Worm (Caenorhabditis elegans) whole organism, mixed stage, embryonic: ENCODE data around the gene W03F8.4.

ENCODE experiments used
- M03D4.4 ChIP-seq: sonication (generic microtip); optimal IDR thresholded peaks from 2 replicates; lab custom pipeline; 2017; ENCODE audit warnings: mild to moderate bottlenecking, missing genetic modification characterization, missing compliant biosample characterization
- bed-3 ChIP-seq: fragments of 200-800 bp; sonication (Bioruptor generic); optimal IDR thresholded peaks from 3 replicates; lab custom pipeline; 2018; ENCODE audit warnings: mild to moderate bottlenecking, missing genetic modification characterization, moderate library complexity, missing compliant biosample characterization
- blmp-1 ChIP-seq: fragments of 150-350 bp; optimal IDR thresholded peaks from 2 replicates; lab custom pipeline; 2014; ENCODE audit warnings: missing biosample characterization, missing genetic modification characterization
- ceh-39 ChIP-seq: fragments of 150-350 bp; optimal IDR thresholded peaks from 2 replicates; lab custom pipeline; 2014; ENCODE audit warnings: missing biosample characterization, missing genetic modification characterization
- ceh-43 ChIP-seq: fragments of 200-800 bp; sonication (Bioruptor generic); optimal IDR thresholded peaks from 2 replicates; lab custom pipeline; 2018; ENCODE audit warnings: mild to moderate bottlenecking, missing genetic modification characterization, moderate library complexity, missing compliant biosample characterization
- ceh-83 ChIP-seq: fragments of 200-800 bp; sonication (Bioruptor generic); optimal IDR thresholded peaks from 2 replicates; lab custom pipeline; 2018; ENCODE audit warnings: mild to moderate bottlenecking, missing genetic modification characterization, missing compliant biosample characterization
- ces-1 ChIP-seq: fragments of 150-350 bp; optimal IDR thresholded peaks from 2 replicates; lab custom pipeline; 2014; ENCODE audit warnings: missing biosample characterization, missing genetic modification reagents, missing genetic modification characterization
- cnd-1 ChIP-seq: fragments of 200-800 bp; sonication (Bioruptor generic); optimal IDR thresholded peaks from 2 replicates; lab custom pipeline; 2018; ENCODE audit warnings: mild to moderate bottlenecking, missing genetic modification characterization, missing compliant biosample characterization
- drap-1 ChIP-seq: fragments of 200-800 bp; sonication (Bioruptor generic); optimal IDR thresholded peaks from 3 replicates; lab custom pipeline; 2018; ENCODE audit warnings: mild to moderate bottlenecking, missing genetic modification characterization, missing compliant biosample characterization
- elt-1 ChIP-seq: sonication (generic microtip); optimal IDR thresholded peaks from 2 replicates; lab custom pipeline; 2017; ENCODE audit warnings: missing genetic modification characterization, mild to moderate bottlenecking, missing compliant biosample characterization, antibody characterized with exemption, moderate library complexity, borderline replicate concordance; ENCODE audit not compliant: insufficient read depth
- elt-3 ChIP-seq: fragments of 150-350 bp; optimal IDR thresholded peaks from 2 replicates; lab custom pipeline; 2014; ENCODE audit warnings: missing biosample characterization, missing genetic modification characterization
- flh-1 ChIP-seq: fragments of 200-800 bp; sonication (Bioruptor generic); optimal IDR thresholded peaks from 2 replicates; lab custom pipeline; 2018; ENCODE audit warnings: mild to moderate bottlenecking, missing genetic modification characterization, moderate library complexity, missing compliant biosample characterization
- ham-2 ChIP-seq: fragments of 200-800 bp; sonication (Bioruptor generic); optimal IDR thresholded peaks from 2 replicates; lab custom pipeline; 2018; ENCODE audit warnings: mild to moderate bottlenecking, missing genetic modification characterization, missing compliant biosample characterization
- hlh-1 ChIP-seq: fragments of 150-350 bp; optimal IDR thresholded peaks from 2 replicates; lab custom pipeline; 2014; ENCODE audit warnings: missing biosample characterization, missing genetic modification reagents, missing genetic modification characterization
- lin-13 ChIP-seq: fragments of 150-350 bp; optimal IDR thresholded peaks from 2 replicates; lab custom pipeline; 2014; ENCODE audit warnings: missing biosample characterization, missing genetic modification characterization
- lin-32 ChIP-seq: fragments of 200-800 bp; sonication (Bioruptor generic); optimal IDR thresholded peaks from 2 replicates; lab custom pipeline; 2018; ENCODE audit warnings: mild to moderate bottlenecking, missing genetic modification characterization, missing compliant biosample characterization
- lsy-2 ChIP-seq: fragments of 150-350 bp; optimal IDR thresholded peaks from 2 replicates; lab custom pipeline; 2014; ENCODE audit warnings: missing biosample characterization, missing genetic modification characterization
- mab-5 ChIP-seq: fragments of 150-350 bp; optimal IDR thresholded peaks from 2 replicates; lab custom pipeline; 2014; ENCODE audit warnings: missing biosample characterization, missing genetic modification characterization
- mep-1 ChIP-seq: fragments of 150-350 bp; optimal IDR thresholded peaks from 2 replicates; lab custom pipeline; 2017; ENCODE audit warnings: missing biosample characterization, missing genetic modification reagents, missing genetic modification characterization, inconsistent platforms
- mls-2 ChIP-seq: sonication (generic microtip); optimal IDR thresholded peaks from 2 replicates; lab custom pipeline; 2016; ENCODE audit warnings: mild to moderate bottlenecking, missing genetic modification characterization, moderate library complexity, missing compliant biosample characterization
- nhr-12 ChIP-seq: fragments of 150-350 bp; optimal IDR thresholded peaks from 2 replicates; lab custom pipeline; 2014; ENCODE audit warnings: missing biosample characterization, missing genetic modification characterization
- nhr-2 ChIP-seq: fragments of 150-350 bp; optimal IDR thresholded peaks from 2 replicates; lab custom pipeline; 2014; ENCODE audit warnings: missing biosample characterization, missing genetic modification characterization
- nhr-237 ChIP-seq: fragments of 150-350 bp; optimal IDR thresholded peaks from 2 replicates; lab custom pipeline; 2014; ENCODE audit warnings: missing biosample characterization, missing genetic modification characterization
- nhr-28 ChIP-seq: fragments of 150-350 bp; optimal IDR thresholded peaks from 2 replicates; lab custom pipeline; 2014; ENCODE audit warnings: missing biosample characterization, missing genetic modification characterization
- nhr-76 ChIP-seq: sonication (generic microtip); optimal IDR thresholded peaks from 2 replicates; lab custom pipeline; 2017; ENCODE audit warnings: missing biosample characterization, missing genetic modification characterization
- pha-4 ChIP-seq: fragments of 150-350 bp; optimal IDR thresholded peaks from 2 replicates; lab custom pipeline; 2018; ENCODE audit warnings: missing biosample characterization, missing genetic modification reagents, missing genetic modification characterization
- sem-2 ChIP-seq: fragments of 200-800 bp; sonication (Bioruptor generic); optimal IDR thresholded peaks from 2 replicates; lab custom pipeline; 2018; ENCODE audit warnings: mild to moderate bottlenecking, missing genetic modification characterization, missing compliant biosample characterization
- snpc-4 ChIP-seq: fragments of 150-350 bp; optimal IDR thresholded peaks from 2 replicates; lab custom pipeline; 2014; ENCODE audit warnings: missing biosample characterization, missing genetic modification characterization
- sptf-1 ChIP-seq: sonication (generic microtip); optimal IDR thresholded peaks from 2 replicates; lab custom pipeline; 2017; ENCODE audit warnings: mild to moderate bottlenecking, missing genetic modification characterization, moderate library complexity, missing compliant biosample characterization
- tbx-8 ChIP-seq: fragments of 200-800 bp; sonication (Bioruptor generic); optimal IDR thresholded peaks from 2 replicates; lab custom pipeline; 2018; ENCODE audit warnings: mild to moderate bottlenecking, missing genetic modification characterization, moderate library complexity, missing compliant biosample characterization
- unc-120 ChIP-seq: sonication (generic microtip); optimal IDR thresholded peaks from 2 replicates; lab custom pipeline; 2017; ENCODE audit warnings: missing genetic modification characterization, missing compliant biosample characterization; ENCODE audit not compliant: poor library complexity, severe bottlenecking
- unc-39 ChIP-seq: fragments of 150-350 bp; optimal IDR thresholded peaks from 2 replicates; lab custom pipeline; 2014; ENCODE audit warnings: missing biosample characterization, missing genetic modification characterization
- unc-62 ChIP-seq: fragments of 150-350 bp; optimal IDR thresholded peaks from 2 replicates; lab custom pipeline; 2014; ENCODE audit warnings: missing biosample characterization, missing genetic modification reagents, missing genetic modification characterization
- zip-8 ChIP-seq: fragments of 150-350 bp; optimal IDR thresholded peaks from 2 replicates; lab custom pipeline; 2014; ENCODE audit warnings: missing biosample characterization, missing genetic modification characterization
- ztf-11 ChIP-seq: fragments of 150-350 bp; optimal IDR thresholded peaks from 2 replicates; lab custom pipeline; 2014; ENCODE audit warnings: missing biosample characterization, missing genetic modification characterization

Gene W03F8.4

DNA sequence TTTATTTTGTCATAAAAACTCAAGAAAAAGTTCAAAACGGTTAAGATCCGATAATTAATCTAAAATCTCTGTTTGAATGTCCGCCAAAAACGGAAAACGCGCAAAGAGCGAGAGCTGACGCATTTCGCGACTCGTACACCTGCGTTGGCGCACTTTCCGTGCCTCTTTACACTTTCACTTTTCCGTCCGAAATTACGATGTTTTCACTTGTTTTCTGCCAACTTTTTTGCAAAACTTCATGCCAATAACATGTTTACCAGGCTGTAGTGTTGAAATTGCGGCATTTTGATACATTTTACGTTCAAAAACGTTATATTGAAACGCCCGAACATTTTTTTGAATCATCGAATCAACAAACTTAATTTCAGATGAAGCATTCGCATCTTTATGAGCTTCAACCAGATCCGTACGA is at the start of gene W03F8.4:
Gene W03F8.4, plus strand, starts transcription at position 369 of the 412 bp plus-strand sequence.
- peak; percentile 68 for TF ChIP-seq tbx-8 (GFP tag; lab: Kevin White, UChicago)
- TF ChIP-seq snpc-4 (tag; lab: Kevin White, UChicago) = no peak
- no peak for TF ChIP-seq nhr-12 (tag; lab: Kevin White, UChicago)
- peak; percentile 62 for TF ChIP-seq ces-1 (GFP tag; lab: Kevin White, UChicago)
- TF ChIP-seq mls-2 (tag; lab: Kevin White, UChicago) = peak; percentile 68
- TF ChIP-seq ceh-43 (GFP tag; lab: Kevin White, UChicago) = peak; percentile 45
- peak; percentile 96 for TF ChIP-seq blmp-1 (tag; lab: Kevin White, UChicago)
- TF ChIP-seq elt-3 (tag; lab: Kevin White, UChicago) = no peak
- TF ChIP-seq nhr-237 = peak; percentile 87
- peak; percentile 51 for TF ChIP-seq unc-62 (GFP tag; lab: Kevin White, UChicago)
- no peak for TF ChIP-seq zip-8 (tag; lab: Kevin White, UChicago)
- TF ChIP-seq nhr-28 (tag; lab: Kevin White, UChicago) = no peak
- peak; percentile 79 for TF ChIP-seq sptf-1 (tag; lab: Kevin White, UChicago)
- TF ChIP-seq mab-5 (tag; lab: Kevin White, UChicago) = peak; percentile 4
- no peak for TF ChIP-seq elt-1 (tag; lab: Kevin White, UChicago)
- peak; percentile 94 for TF ChIP-seq lin-13 (tag; lab: Kevin White, UChicago)
- no peak for TF ChIP-seq lin-32 (GFP tag; lab: Kevin White, UChicago)
- TF ChIP-seq hlh-1 (tag; lab: Kevin White, UChicago) = peak; percentile 28
- TF ChIP-seq unc-120 (tag; lab: Kevin White, UChicago) = peak; percentile 87
- peak; percentile 75 for TF ChIP-seq drap-1 (GFP tag; lab: Kevin White, UChicago)
- TF ChIP-seq nhr-2 (tag; lab: Kevin White, UChicago) = no peak
- TF ChIP-seq ztf-11 (tag; lab: Kevin White, UChicago) = peak; percentile 13
- TF ChIP-seq nhr-76 (tag; lab: Kevin White, UChicago) = no peak
- peak; percentile 12 for TF ChIP-seq unc-39 (tag; lab: Kevin White, UChicago)
- TF ChIP-seq M03D4.4 (tag; lab: Kevin White, UChicago) = peak; percentile 61
- TF ChIP-seq pha-4 = peak; percentile 91
- TF ChIP-seq cnd-1 = peak; percentile 50
- TF ChIP-seq flh-1 = no peak
- peak; percentile 46 for TF ChIP-seq ham-2 (GFP tag; lab: Kevin White, UChicago)
- TF ChIP-seq ceh-39 (tag; lab: Kevin White, UChicago) = peak; percentile 64
- peak; percentile 45 for TF ChIP-seq sem-2
- TF ChIP-seq mep-1 = peak; percentile 93
- TF ChIP-seq lsy-2 (tag; lab: Kevin White, UChicago) = peak; percentile 86
- peak; percentile 24 for TF ChIP-seq bed-3 (GFP tag; lab: Kevin White, UChicago)
- TF ChIP-seq ceh-83 (GFP tag; lab: Kevin White, UChicago) = peak; percentile 89
- TF ChIP-seq, all 35 proteins: peak for 25

DNA sequence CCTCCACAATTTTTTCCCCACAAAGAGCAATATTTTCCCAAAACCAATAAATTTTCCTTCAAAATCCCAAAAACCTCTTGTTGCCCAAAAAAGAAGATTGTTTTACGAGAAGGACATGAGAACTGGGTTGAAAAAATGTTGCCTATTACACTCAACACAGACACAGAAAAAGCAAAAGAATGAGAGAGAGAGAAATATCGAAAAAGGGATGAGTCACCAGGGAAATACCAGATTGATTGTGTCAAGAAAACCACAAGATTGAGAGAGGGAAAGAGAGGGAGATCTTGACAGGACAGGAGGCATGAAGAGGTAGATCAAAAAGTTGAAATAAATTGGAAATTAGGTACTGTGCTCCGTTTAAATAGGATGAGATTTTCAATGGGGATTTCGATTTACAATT is 49.1 kb upstream of the W03F8.4 start:
- no peak for TF ChIP-seq mep-1
- no peak for TF ChIP-seq elt-3 (tag; lab: Kevin White, UChicago)
- no peak for TF ChIP-seq sptf-1 (tag; lab: Kevin White, UChicago)
- TF ChIP-seq ceh-83 (GFP tag; lab: Kevin White, UChicago) = no peak
- TF ChIP-seq ham-2 (GFP tag; lab: Kevin White, UChicago) = no peak
- TF ChIP-seq unc-39 (tag; lab: Kevin White, UChicago) = no peak
- no peak for TF ChIP-seq cnd-1
- no peak for TF ChIP-seq mab-5 (tag; lab: Kevin White, UChicago)
- TF ChIP-seq lsy-2 (tag; lab: Kevin White, UChicago) = no peak
- no peak for TF ChIP-seq flh-1
- no peak for TF ChIP-seq pha-4
- TF ChIP-seq ces-1 (GFP tag; lab: Kevin White, UChicago) = no peak
- TF ChIP-seq lin-32 (GFP tag; lab: Kevin White, UChicago) = no peak
- TF ChIP-seq snpc-4 (tag; lab: Kevin White, UChicago) = no peak
- TF ChIP-seq, all 35 proteins: peak for 0

DNA sequence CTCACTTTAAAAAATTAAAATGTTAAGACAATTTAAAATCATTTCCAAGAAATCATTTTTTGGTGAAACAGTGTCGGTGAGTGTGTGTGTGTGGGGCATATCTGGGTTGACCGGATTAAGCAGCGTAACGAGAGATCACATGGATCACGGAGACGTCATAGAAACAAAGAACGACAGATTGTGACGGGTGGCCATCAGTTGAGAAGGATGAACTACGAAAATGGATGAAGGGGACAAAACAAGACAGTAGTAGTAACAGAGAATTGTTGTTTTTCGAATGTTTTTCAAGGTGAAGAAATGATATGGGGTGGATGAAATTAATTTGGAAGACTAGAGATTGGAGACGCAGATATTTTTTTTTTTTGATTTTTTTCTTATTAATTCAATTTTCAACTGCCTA is 47.4 kb upstream of the W03F8.4 start:
- TF ChIP-seq flh-1 = no peak
- no peak for TF ChIP-seq lsy-2 (tag; lab: Kevin White, UChicago)
- TF ChIP-seq sem-2 = no peak
- TF ChIP-seq unc-120 (tag; lab: Kevin White, UChicago) = peak; percentile 48
- TF ChIP-seq nhr-76 (tag; lab: Kevin White, UChicago) = no peak
- TF ChIP-seq M03D4.4 (tag; lab: Kevin White, UChicago) = no peak
- TF ChIP-seq drap-1 (GFP tag; lab: Kevin White, UChicago) = no peak
